Worm (Caenorhabditis elegans) whole organism, L3 larva: ENCODE measurements around the gene T20D4.10.

Experiments used
- ZK546.5 ChIP-seq: sonication (generic microtip); optimal IDR thresholded peaks from 2 replicates; lab custom pipeline; 2017; ENCODE audit warnings: missing biosample characterization, missing genetic modification characterization
- ama-1 ChIP-seq: fragments of 150-350 bp; optimal IDR thresholded peaks from 2 replicates; lab custom pipeline; 2018
- ceh-28 ChIP-seq: fragments of 150-350 bp; optimal IDR thresholded peaks from 2 replicates; lab custom pipeline; 2014; ENCODE audit warnings: missing biosample characterization, missing genetic modification reagents, missing genetic modification characterization
- ceh-9 ChIP-seq: sonication (generic microtip); optimal IDR thresholded peaks from 2 replicates; lab custom pipeline; 2018; ENCODE audit warnings: missing biosample characterization, missing genetic modification characterization
- egl-27 ChIP-seq: sonication (generic microtip); optimal IDR thresholded peaks from 4 replicates; lab custom pipeline; 2017; ENCODE audit warnings: missing biosample characterization, missing genetic modification reagents, missing genetic modification characterization
- egl-5 ChIP-seq: fragments of 150-350 bp; optimal IDR thresholded peaks from 2 replicates; lab custom pipeline; 2017; ENCODE audit warnings: missing biosample characterization, missing genetic modification reagents, missing genetic modification characterization, inconsistent platforms
- elt-1 ChIP-seq: fragments of 150-350 bp; optimal IDR thresholded peaks from 2 replicates; lab custom pipeline; 2014; ENCODE audit warnings: missing biosample characterization, missing genetic modification characterization
- elt-2 ChIP-seq: sonication (generic microtip); optimal IDR thresholded peaks from 2 replicates; lab custom pipeline; 2016; ENCODE audit warnings: missing genetic modification reagents, mild to moderate bottlenecking, missing genetic modification characterization, missing compliant biosample characterization
- elt-3 ChIP-seq, 3 experiments: fragments of 150-350 bp in 1 of 3; sonication (generic microtip) in 2 of 3; optimal IDR thresholded peaks; 2 replicates in 2 of 3; 4 replicates in 1 of 3; lab custom pipeline; 2014 to 2017; ENCODE audit warnings: missing biosample characterization in 3 of 3, missing genetic modification characterization in 3 of 3
- eor-1 ChIP-seq, 2 experiments: fragments of 150-350 bp; optimal IDR thresholded peaks; 2 replicates each; lab custom pipeline; 2014 to 2018; ENCODE audit warnings: missing biosample characterization in 2 of 2, missing genetic modification characterization in 2 of 2
- fkh-10 ChIP-seq: sonication (generic microtip); optimal IDR thresholded peaks from 2 replicates; lab custom pipeline; 2017; ENCODE audit warnings: missing biosample characterization, missing genetic modification reagents, missing genetic modification characterization
- fkh-2 ChIP-seq: fragments of 150-350 bp; optimal IDR thresholded peaks from 2 replicates; lab custom pipeline; 2014; ENCODE audit warnings: missing biosample characterization, missing genetic modification reagents, missing genetic modification characterization
- fos-1 ChIP-seq: fragments of 150-350 bp; optimal IDR thresholded peaks from 2 replicates; lab custom pipeline; 2014; ENCODE audit warnings: missing biosample characterization, missing genetic modification characterization
- jun-1 ChIP-seq: fragments of 150-350 bp; optimal IDR thresholded peaks from 2 replicates; lab custom pipeline; 2014; ENCODE audit warnings: missing biosample characterization, missing genetic modification reagents, missing genetic modification characterization
- lin-15B ChIP-seq: fragments of 150-350 bp; optimal IDR thresholded peaks from 2 replicates; lab custom pipeline; 2014; ENCODE audit warnings: missing biosample characterization, missing genetic modification characterization
- lin-39 ChIP-seq: fragments of 150-350 bp; optimal IDR thresholded peaks from 2 replicates; lab custom pipeline; 2018; ENCODE audit warnings: missing biosample characterization, missing genetic modification reagents, missing genetic modification characterization
- lsy-12 ChIP-seq: sonication (generic microtip); optimal IDR thresholded peaks from 2 replicates; lab custom pipeline; 2016; ENCODE audit warnings: mild to moderate bottlenecking, missing genetic modification characterization, missing compliant biosample characterization
- mml-1 ChIP-seq: fragments of 150-350 bp; sonication (generic microtip); optimal IDR thresholded peaks from 3 replicates; lab custom pipeline; 2014; ENCODE audit warnings: missing biosample characterization, missing genetic modification characterization
- nfya-1 ChIP-seq: sonication (generic microtip); optimal IDR thresholded peaks from 2 replicates; lab custom pipeline; 2017; ENCODE audit warnings: missing genetic modification characterization, mild to moderate bottlenecking, missing compliant biosample characterization, antibody characterized with exemption, moderate library complexity; ENCODE audit not compliant: insufficient read depth
- nhr-11 ChIP-seq: fragments of 150-350 bp; optimal IDR thresholded peaks from 2 replicates; lab custom pipeline; 2014; ENCODE audit warnings: missing biosample characterization, missing genetic modification characterization
- nhr-12 ChIP-seq: fragments of 150-350 bp; optimal IDR thresholded peaks from 2 replicates; lab custom pipeline; 2014; ENCODE audit warnings: missing biosample characterization, missing genetic modification characterization
- nhr-23 ChIP-seq: fragments of 150-350 bp; optimal IDR thresholded peaks from 2 replicates; lab custom pipeline; 2014; ENCODE audit warnings: missing biosample characterization, missing genetic modification reagents, missing genetic modification characterization
- nhr-43 ChIP-seq: sonication (generic microtip); optimal IDR thresholded peaks from 2 replicates; lab custom pipeline; 2016; ENCODE audit warnings: mild to moderate bottlenecking, missing genetic modification characterization, missing compliant biosample characterization; ENCODE audit not compliant: poor library complexity, severe bottlenecking
- nhr-67 ChIP-seq: fragments of 150-350 bp; optimal IDR thresholded peaks from 2 replicates; lab custom pipeline; 2014; ENCODE audit warnings: missing biosample characterization, missing genetic modification characterization
- nhr-76 ChIP-seq: fragments of 150-350 bp; sonication (generic microtip); optimal IDR thresholded peaks from 5 replicates; lab custom pipeline; 2014; ENCODE audit warnings: missing biosample characterization, missing genetic modification characterization
- pha-4 ChIP-seq: fragments of 150-350 bp; optimal IDR thresholded peaks from 2 replicates; lab custom pipeline; 2014; ENCODE audit warnings: missing biosample characterization, missing genetic modification reagents, missing genetic modification characterization
- pqm-1 ChIP-seq: fragments of 150-350 bp; optimal IDR thresholded peaks from 2 replicates; lab custom pipeline; 2017; ENCODE audit warnings: missing biosample characterization, missing genetic modification characterization, inconsistent platforms
- skn-1 ChIP-seq: fragments of 150-350 bp; optimal IDR thresholded peaks from 2 replicates; lab custom pipeline; 2014; ENCODE audit warnings: missing biosample characterization, missing genetic modification characterization
- snpc-4 ChIP-seq: fragments of 150-350 bp; optimal IDR thresholded peaks from 2 replicates; lab custom pipeline; 2014; ENCODE audit warnings: missing biosample characterization, missing genetic modification characterization
- unc-39 ChIP-seq: sonication (generic microtip); optimal IDR thresholded peaks from 4 replicates; lab custom pipeline; 2017; ENCODE audit warnings: missing biosample characterization, missing genetic modification characterization
- zag-1 ChIP-seq: fragments of 150-350 bp; optimal IDR thresholded peaks from 2 replicates; lab custom pipeline; 2014; ENCODE audit warnings: missing biosample characterization, missing genetic modification characterization
- ztf-11 ChIP-seq: fragments of 150-350 bp; optimal IDR thresholded peaks from 2 replicates; lab custom pipeline; 2014; ENCODE audit warnings: missing biosample characterization, missing genetic modification characterization

Gene T20D4.10

DNA sequence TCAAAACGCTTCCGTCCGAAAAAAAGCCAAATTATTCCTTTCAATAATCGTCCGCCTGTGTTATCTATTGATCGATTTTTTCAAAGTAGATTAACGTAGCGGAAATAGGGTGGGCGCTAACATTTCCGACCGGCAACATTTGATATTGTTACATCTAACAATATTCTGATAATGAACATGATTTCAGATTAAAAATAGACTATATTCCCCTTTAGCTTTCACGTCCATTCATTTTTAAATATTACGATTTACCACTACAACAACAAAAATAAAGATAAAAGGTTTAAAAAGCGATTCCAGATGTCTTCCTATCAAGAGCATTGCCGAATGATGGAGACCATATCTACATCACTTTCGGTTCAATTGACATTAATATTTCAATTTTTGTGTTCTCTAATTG lies 26.0 kb downstream of the T20D4.10 start, which contains the start of gene srab-22:
Gene srab-22 (plus strand): TSS at position 301 of the 400 bp plus-strand sequence.
- TF ChIP-seq pha-4 (tag; lab: Kevin White, UChicago) (no peak), eor-1 (tag; optimal IDR thresholded peaks at IDR 0.05; lab: Kevin White, UChicago) (no peak), ama-1 (lab: Kevin White, UChicago) (no peak), lin-39 (no peak), pqm-1 (no peak), ceh-9 (no peak), nhr-12 (no peak), elt-3 (tag; optimal IDR thresholded peaks at IDR 0.05; lab: Kevin White, UChicago) (no peak), nhr-67 (tag; lab: Kevin White, UChicago) (no peak)

DNA sequence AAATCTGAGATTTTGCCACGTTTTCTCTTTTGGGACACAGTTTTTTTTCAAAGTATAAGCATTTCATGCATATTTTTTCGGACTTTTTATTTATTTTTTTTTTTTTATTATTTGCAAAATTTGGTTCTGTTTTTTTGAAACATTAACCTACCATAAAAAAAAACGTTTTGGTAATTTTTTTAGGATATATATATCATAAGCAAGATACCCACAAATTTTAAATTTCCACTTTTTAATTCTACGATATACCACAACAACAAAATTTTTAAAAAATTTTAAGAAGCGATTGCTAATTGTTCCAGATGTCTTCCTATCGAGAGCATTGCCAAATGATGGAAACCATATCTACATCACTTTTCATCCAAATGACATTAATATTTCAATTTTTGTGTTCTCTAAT lies 28.6 kb downstream of the T20D4.10 start, which contains the start of gene srab-20:
Gene srab-20 (plus strand): TSS at position 301 of the 400 bp plus-strand sequence.
- TF ChIP-seq nhr-76 (tag; lab: Kevin White, UChicago): no peak
- no peak for TF ChIP-seq fkh-2 (tag; lab: Kevin White, UChicago)
- no peak for TF ChIP-seq fos-1 (tag; lab: Kevin White, UChicago)
- no peak for TF ChIP-seq lsy-12 (tag; lab: Kevin White, UChicago)
- TF ChIP-seq, all 47 proteins: peak for 0

DNA sequence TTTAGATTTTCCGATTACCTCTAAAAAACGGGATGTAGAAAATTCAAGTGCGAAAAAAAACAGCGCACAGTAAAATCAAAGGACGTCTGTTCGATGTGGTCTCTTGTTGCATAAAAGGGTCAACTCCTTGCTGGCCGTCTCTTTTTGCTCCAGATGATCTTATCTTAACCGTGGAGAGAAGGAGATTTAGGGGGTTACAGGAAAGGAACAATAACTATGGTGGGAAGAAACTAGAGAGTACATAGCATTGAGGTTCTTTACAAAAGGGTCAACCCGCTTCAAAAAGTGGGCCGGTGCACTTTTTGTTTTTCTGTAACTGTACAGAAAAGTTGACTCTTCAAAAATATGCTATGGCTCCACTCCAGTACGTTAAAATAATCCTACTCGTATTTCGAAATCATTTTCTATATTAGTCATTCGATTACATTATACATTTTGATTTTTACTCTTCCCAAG lies 31.5 kb downstream of the T20D4.10 start, which contains the start of the genes T20D4.19 and srj-9:
Gene T20D4.19 (minus strand): TSS at position 101 of the 456 bp plus-strand sequence.
Gene srj-9 (plus strand): TSS at position 406 of the 456 bp plus-strand sequence.
- TF ChIP-seq pha-4 (tag; lab: Kevin White, UChicago): no peak
- no peak for TF ChIP-seq elt-2 (tag; lab: Kevin White, UChicago)

DNA sequence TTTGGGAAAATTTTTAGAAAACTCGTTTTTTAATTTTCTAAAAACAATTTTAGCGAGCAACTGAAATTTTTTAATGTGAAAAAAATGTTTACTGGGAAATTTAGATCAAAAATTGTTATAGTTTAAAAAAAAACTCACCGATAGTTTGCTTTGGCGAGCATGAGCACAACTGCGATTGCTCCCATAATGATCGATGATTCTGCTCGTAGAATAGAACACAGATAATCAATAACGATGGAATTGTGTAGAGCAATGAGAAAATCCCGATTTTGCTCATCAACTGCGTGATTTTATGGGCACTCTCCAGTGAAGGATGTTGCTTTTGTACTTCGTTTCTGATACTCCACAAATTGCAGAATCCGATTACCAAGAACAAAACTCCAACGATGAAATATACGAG lies 42.6 kb downstream of the T20D4.10 start:
- no peak for TF ChIP-seq unc-39 (tag; lab: Kevin White, UChicago)
- TF ChIP-seq mml-1 (tag; lab: Kevin White, UChicago): no peak
- TF ChIP-seq skn-1 (tag; lab: Kevin White, UChicago): no peak
- TF ChIP-seq fkh-10 (GFP tag; lab: Kevin White, UChicago): no peak
- TF ChIP-seq lsy-12 (tag; lab: Kevin White, UChicago): no peak
- TF ChIP-seq nhr-43 (tag; lab: Kevin White, UChicago): no peak
- TF ChIP-seq egl-5 (tag; lab: Kevin White, UChicago): no peak
- TF ChIP-seq pqm-1: no peak
- TF ChIP-seq elt-3 (tag; optimal IDR thresholded peaks at IDR 0.05; lab: Kevin White, UChicago): no peak
- no peak for TF ChIP-seq zag-1 (tag; lab: Kevin White, UChicago)
- no peak for TF ChIP-seq ztf-11 (tag; lab: Kevin White, UChicago)
- TF ChIP-seq snpc-4 (tag; lab: Kevin White, UChicago): no peak
- TF ChIP-seq ZK546.5: no peak
- TF ChIP-seq nhr-67 (tag; lab: Kevin White, UChicago): no peak
- TF ChIP-seq lin-15B: no peak
- no peak for TF ChIP-seq jun-1 (tag; lab: Kevin White, UChicago)

DNA sequence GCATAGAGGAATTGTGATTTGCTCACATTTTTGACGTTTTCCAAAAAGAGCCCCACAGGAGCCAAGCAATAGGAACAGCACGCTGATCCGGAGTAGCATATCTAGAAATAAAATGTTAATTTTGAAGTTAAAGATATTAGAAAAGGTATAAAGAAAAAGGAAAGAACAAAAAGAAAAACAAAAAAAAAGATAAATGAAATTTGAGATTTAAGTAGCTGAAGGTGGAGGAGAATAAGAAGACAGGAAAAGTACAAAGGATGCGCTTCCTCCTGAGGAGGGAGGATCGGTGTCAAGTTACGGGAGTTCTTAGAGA lies 44.7 kb downstream of the T20D4.10 start, which contains the start of gene cfz-2:
Gene cfz-2 (minus strand): TSS at position 101 of the 313 bp plus-strand sequence.
- TF ChIP-seq ceh-28 (tag; lab: Kevin White, UChicago): no peak
- TF ChIP-seq unc-39 (tag; lab: Kevin White, UChicago): no peak
- no peak for TF ChIP-seq skn-1 (tag; lab: Kevin White, UChicago)
- TF ChIP-seq nhr-23 (tag; lab: Kevin White, UChicago): no peak
- no peak for TF ChIP-seq nhr-43 (tag; lab: Kevin White, UChicago)
- TF ChIP-seq ceh-9: no peak
- no peak for TF ChIP-seq mml-1 (tag; lab: Kevin White, UChicago)
- no peak for TF ChIP-seq elt-1 (tag; lab: Kevin White, UChicago)
- TF ChIP-seq nfya-1 (tag; lab: Kevin White, UChicago): no peak
- no peak for TF ChIP-seq lin-15B
- TF ChIP-seq pqm-1: no peak
- no peak for TF ChIP-seq egl-27 (tag; lab: Kevin White, UChicago)
- no peak for TF ChIP-seq jun-1 (tag; lab: Kevin White, UChicago)
- no peak for TF ChIP-seq fos-1 (tag; lab: Kevin White, UChicago)
- no peak for TF ChIP-seq nhr-11 (tag; lab: Kevin White, UChicago)
- no peak for TF ChIP-seq fkh-10 (GFP tag; lab: Kevin White, UChicago)
